Worm (Caenorhabditis elegans) whole organism, L1 larva: ENCODE measurements around the gene ets-6.

Experiments
- C16A3.4 ChIP-seq: fragments of 150-350 bp; optimal IDR thresholded peaks from 2 replicates; lab custom pipeline; 2014; ENCODE audit warnings: missing biosample characterization, missing genetic modification characterization
- ama-1 ChIP-seq: fragments of 150-350 bp; optimal IDR thresholded peaks from 2 replicates; lab custom pipeline; 2014
- ceh-82 ChIP-seq, 3 experiments: fragments of 150-350 bp in 1 of 3; sonication (generic microtip) in 2 of 3; optimal IDR thresholded peaks; 2 replicates each; lab custom pipeline; 2014 to 2017; ENCODE audit warnings: missing biosample characterization in 3 of 3, missing genetic modification characterization in 3 of 3
- ceh-90 ChIP-seq: sonication (generic microtip); optimal IDR thresholded peaks from 2 replicates; lab custom pipeline; 2016; ENCODE audit warnings: missing genetic modification characterization, missing compliant biosample characterization
- fkh-10 ChIP-seq: sonication (generic microtip); optimal IDR thresholded peaks from 2 replicates; lab custom pipeline; 2017; ENCODE audit warnings: missing biosample characterization, missing genetic modification reagents, missing genetic modification characterization
- fkh-8 ChIP-seq: sonication (generic microtip); optimal IDR thresholded peaks from 2 replicates; lab custom pipeline; 2016; ENCODE audit warnings: mild to moderate bottlenecking, missing genetic modification characterization, missing compliant biosample characterization
- lir-3 ChIP-seq: sonication (generic microtip); optimal IDR thresholded peaks from 2 replicates; lab custom pipeline; 2016; ENCODE audit warnings: mild to moderate bottlenecking, missing genetic modification characterization, moderate library complexity, missing compliant biosample characterization; ENCODE audit not compliant: poor library complexity
- lsy-2 ChIP-seq, 2 experiments: fragments of 150-350 bp; optimal IDR thresholded peaks; 2 replicates each; lab custom pipeline; 2014; ENCODE audit warnings: missing biosample characterization in 2 of 2, missing genetic modification characterization in 2 of 2
- mdl-1 ChIP-seq, 2 experiments: fragments of 150-350 bp; optimal IDR thresholded peaks; 2 replicates each; lab custom pipeline; 2014 to 2017; ENCODE audit warnings: missing biosample characterization in 2 of 2, missing genetic modification characterization in 2 of 2, inconsistent platforms in 1 of 2
- skn-1 ChIP-seq: fragments of 150-350 bp; optimal IDR thresholded peaks from 2 replicates; lab custom pipeline; 2014; ENCODE audit warnings: missing biosample characterization, missing genetic modification characterization
- vab-15 ChIP-seq: sonication (generic microtip); optimal IDR thresholded peaks from 2 replicates; lab custom pipeline; 2017; ENCODE audit warnings: missing genotype, mild to moderate bottlenecking, missing genetic modification characterization, missing compliant biosample characterization

DNA sequence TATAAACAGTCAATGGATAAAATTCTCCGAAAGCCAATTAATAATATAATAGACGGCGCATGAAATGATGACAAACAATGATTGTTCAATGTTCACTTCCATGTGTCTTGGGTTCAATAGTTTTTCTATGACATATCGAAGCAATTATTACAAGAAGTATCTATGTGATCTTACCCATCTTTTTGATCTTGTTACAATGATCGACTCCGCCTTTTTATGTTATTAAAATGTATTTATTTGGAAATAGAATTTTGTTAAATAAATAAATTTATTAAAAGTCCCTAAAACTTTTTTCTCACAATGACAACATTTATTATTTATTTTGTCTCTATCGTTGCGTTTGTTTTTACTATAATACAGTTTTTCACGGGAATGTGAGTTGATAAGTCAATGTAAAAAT lies 50.5 kb downstream of the ets-6 start, which contains the start of gene swt-2:
- TF ChIP-seq C16A3.4 (tag; lab: Kevin White, UChicago) (no peak), fkh-8 (tag; lab: Kevin White, UChicago) (no peak), ama-1 (no peak), ceh-82 (tag; optimal IDR thresholded peaks at IDR 0.05; lab: Kevin White, UChicago) (no peak), vab-15 (tag; lab: Kevin White, UChicago) (no peak), ceh-90 (tag; lab: Kevin White, UChicago) (no peak), lsy-2 (tag; optimal IDR thresholded peaks at IDR 0.05; lab: Kevin White, UChicago) (no peak), mdl-1 (tag; optimal IDR thresholded peaks at IDR 0.05; lab: Kevin White, UChicago) (no peak), lir-3 (tag; lab: Kevin White, UChicago) (no peak), fkh-10 (GFP tag; lab: Kevin White, UChicago) (no peak), skn-1 (tag; lab: Kevin White, UChicago) (no peak)
